Fruit fly (Drosophila melanogaster): ENCODE measurements around the gene CG5708.

Gene CG5708

dm6 chr2L:10220501-10221386 is 5.9 kb downstream of the CG5708 start, which contains the start of the genes Npc1a and Prosalpha6 (continued):
- TF ChIP-seq CG3726 (GFP tag; IDR thresholded peaks at IDR 0.05) (no peak), CG15011 (GFP tag; optimal IDR thresholded peaks at IDR 0.05) (no peak), TFAM (GFP tag; optimal IDR thresholded peaks at IDR 0.05) (no peak), CG3163 (GFP tag; optimal IDR thresholded peaks at IDR 0.05) (no peak), CkIIα-i1 (GFP tag; IDR thresholded peaks at IDR 0.05) (no peak), CG5180 (GFP tag; optimal IDR thresholded peaks at IDR 0.05) (peak; percentile 21), grau (tag; optimal IDR thresholded peaks at IDR 0.05) (no peak), bsh (GFP tag; optimal IDR thresholded peaks at IDR 0.05) (no peak), yki (optimal IDR thresholded peaks at IDR 0.05) (no peak), tap (tag; optimal IDR thresholded peaks at IDR 0.05) (no peak), gfzf (GFP tag; optimal IDR thresholded peaks at IDR 0.05) (peak; percentile 8), CG6765 (GFP tag; optimal IDR thresholded peaks at IDR 0.05) (no peak), Hmx (GFP tag; optimal IDR thresholded peaks at IDR 0.05) (no peak), Bgb (GFP tag; IDR thresholded peaks at IDR 0.05; ENCODE audit: partially characterized antibody) (peak; percentile 62), CG7839 (tag; optimal IDR thresholded peaks at IDR 0.05) (no peak), CG30431 (GFP tag; optimal IDR thresholded peaks at IDR 0.05) (no peak), Gsc (GFP tag; IDR thresholded peaks at IDR 0.05) (no peak), CG16813 (GFP tag; IDR thresholded peaks at IDR 0.05; ENCODE audit: partially characterized antibody) (peak; percentile 71; the same call in 2 of the 3 replicates), jing (GFP tag; optimal IDR thresholded peaks at IDR 0.05) (no peak), CG12299 (tag; optimal IDR thresholded peaks at IDR 0.05) (no peak), sqz (GFP tag; optimal IDR thresholded peaks at IDR 0.05) (no peak), MBD-R2 (GFP tag; IDR thresholded peaks at IDR 0.05) (no peak), CG16863 (GFP tag; optimal IDR thresholded peaks at IDR 0.05) (no peak), gt (GFP tag; IDR thresholded peaks at IDR 0.05) (no peak), sna (GFP tag; IDR thresholded peaks at IDR 0.05; ENCODE audit: partially characterized antibody) (0 out of 2 replicates have a peak, but pooled peaks have one; percentile 43), CG1602 (GFP tag; optimal IDR thresholded peaks at IDR 0.05) (no peak), CG2129 (GFP tag; IDR thresholded peaks at IDR 0.05; ENCODE audit: partially characterized antibody) (no peak), CG12219 (GFP tag; optimal IDR thresholded peaks at IDR 0.05) (no peak), Nf-YB (GFP tag; optimal IDR thresholded peaks at IDR 0.05) (no peak), CG3838 (GFP tag; optimal IDR thresholded peaks at IDR 0.05) (no peak), tna (GFP tag; IDR thresholded peaks at IDR 0.05; ENCODE audit: partially characterized antibody) (no peak), CG10543 (GFP tag; optimal IDR thresholded peaks at IDR 0.05) (no peak), CG2199 (GFP tag; IDR thresholded peaks at IDR 0.05) (no peak), ase (GFP tag; IDR thresholded peaks at IDR 0.05) (no peak), CG13424 (tag; optimal IDR thresholded peaks at IDR 0.05) (no peak), luna (GFP tag; optimal IDR thresholded peaks at IDR 0.05) (peak; percentile 2), amos (GFP tag; IDR thresholded peaks at IDR 0.05; ENCODE audit: partially characterized antibody) (peak; percentile 78; the same call in 1 of the 2 replicates), vfl (GFP tag; optimal IDR thresholded peaks at IDR 0.05) (no peak), CG14860 (GFP tag; IDR thresholded peaks at IDR 0.05; ENCODE audit: partially characterized antibody) (peak; percentile 50; the same call in 1 of the 3 replicates), Tbp (GFP tag; optimal IDR thresholded peaks at IDR 0.05) (no peak), gsb-n (tag; optimal IDR thresholded peaks at IDR 0.05) (no peak), CG10274 (GFP tag; optimal IDR thresholded peaks at IDR 0.05) (no peak), Jarid2 (GFP tag; optimal IDR thresholded peaks at IDR 0.05) (no peak), CG3065 (GFP tag; optimal IDR thresholded peaks at IDR 0.05) (no peak), Aef1 (GFP tag; IDR thresholded peaks at IDR 0.05) (no peak), CG6654 (GFP tag; optimal IDR thresholded peaks at IDR 0.05) (no peak), CG11398 (GFP tag; optimal IDR thresholded peaks at IDR 0.05) (no peak), zen2 (GFP tag; IDR thresholded peaks at IDR 0.05; ENCODE audit: partially characterized antibody) (no peak; the same call in 2 of the 3 replicates), cas (GFP tag; IDR thresholded peaks at IDR 0.05) (no peak)

Measured in whole organism, embryonic.